Fruit fly (Drosophila melanogaster) whole organism, prepupa: Measurements from ENCODE around the gene CG34328.

Experiments
- Blimp-1 ChIP-seq: fragments of 200-800 bp; sonication (Bioruptor generic); optimal IDR thresholded peaks from 3 replicates; lab custom pipeline; 2017; ENCODE audit warnings: missing biosample characterization, missing genetic modification characterization, mild to moderate bottlenecking, moderate library complexity, missing genetic modification reagents
- CG10631 ChIP-seq: fragments of 200-800 bp; sonication (Bioruptor generic); optimal IDR thresholded peaks from 2 replicates; lab custom pipeline; 2016; ENCODE audit warnings: missing biosample characterization, missing genetic modification characterization
- CG11294 ChIP-seq: fragments of 200-800 bp; sonication (Bioruptor generic); IDR thresholded peaks from 2 replicates; pipeline ENCODE4 v1.3.6; 2022; ENCODE audit warnings: missing biosample characterization, missing genetic modification characterization
- CG3032 ChIP-seq: fragments of 200-800 bp; optimal IDR thresholded peaks from 2 replicates; lab custom pipeline; 2019; ENCODE audit warnings: missing biosample characterization, mild to moderate bottlenecking, missing genetic modification characterization, moderate library complexity
- CG3919 ChIP-seq: fragments of 200-800 bp; sonication (Bioruptor generic); optimal IDR thresholded peaks from 3 replicates; lab custom pipeline; 2016; ENCODE audit warnings: missing biosample characterization, missing genetic modification characterization
- CG6163 ChIP-seq: fragments of 200-800 bp; sonication (Bioruptor generic); IDR thresholded peaks from 3 replicates; pipeline ENCODE4 v1.3.6; 2022; ENCODE audit warnings: missing biosample characterization, missing genetic modification characterization
- CG6276 ChIP-seq: fragments of 200-800 bp; sonication (Bioruptor generic); optimal IDR thresholded peaks from 2 replicates; lab custom pipeline; 2017; ENCODE audit warnings: missing biosample characterization, mild to moderate bottlenecking, missing genetic modification characterization
- CG6854 ChIP-seq: fragments of 200-800 bp; sonication (Bioruptor generic); optimal IDR thresholded peaks from 2 replicates; lab custom pipeline; 2017; ENCODE audit warnings: missing biosample characterization, mild to moderate bottlenecking, missing genetic modification characterization
- CG9139 ChIP-seq: fragments of 200-800 bp; sonication (Bioruptor generic); optimal IDR thresholded peaks from 3 replicates; lab custom pipeline; 2017; ENCODE audit warnings: missing biosample characterization, mild to moderate bottlenecking, missing genetic modification characterization
- Eip78C ChIP-seq: fragments of 200-800 bp; sonication (Bioruptor generic); peaks from one replicate; lab custom pipeline; 2016; ENCODE audit warnings: missing biosample characterization, missing genetic modification characterization
- Sox102F ChIP-seq: fragments of 200-800 bp; sonication (Bioruptor generic); optimal IDR thresholded peaks from 2 replicates; lab custom pipeline; 2016; ENCODE audit warnings: missing biosample characterization, mild to moderate bottlenecking, missing genetic modification characterization
- Sox14 ChIP-seq: fragments of 200-800 bp; sonication (Bioruptor generic); optimal IDR thresholded peaks from 3 replicates; lab custom pipeline; 2016; ENCODE audit warnings: missing biosample characterization, missing genetic modification characterization
- cyc ChIP-seq: fragments of 200-800 bp; sonication (Bioruptor generic); optimal IDR thresholded peaks from 3 replicates; lab custom pipeline; 2016; ENCODE audit warnings: missing biosample characterization, missing genetic modification characterization
- dac ChIP-seq: fragments of 200-800 bp; sonication (Bioruptor generic); optimal IDR thresholded peaks from 2 replicates; lab custom pipeline; 2017; ENCODE audit warnings: missing biosample characterization, mild to moderate bottlenecking, missing genetic modification characterization
- eg ChIP-seq: fragments of 200-800 bp; sonication (Bioruptor generic); IDR thresholded peaks from 3 replicates; pipeline ENCODE4 v1.3.6; 2022; ENCODE audit warnings: missing biosample characterization, missing genetic modification characterization
- esn ChIP-seq: fragments of 200-800 bp; sonication (Bioruptor generic); optimal IDR thresholded peaks from 2 replicates; lab custom pipeline; 2016; ENCODE audit warnings: missing biosample characterization, mild to moderate bottlenecking, missing genetic modification characterization, moderate library complexity
- fkh ChIP-seq: fragments of 200-800 bp; sonication (Bioruptor generic); optimal IDR thresholded peaks from 3 replicates; lab custom pipeline; 2017; ENCODE audit warnings: missing biosample characterization, mild to moderate bottlenecking, missing genetic modification characterization, moderate library complexity
- pdm3 ChIP-seq: fragments of 200-800 bp; sonication (Bioruptor generic); optimal IDR thresholded peaks from 3 replicates; lab custom pipeline; 2016; ENCODE audit warnings: missing biosample characterization, missing genetic modification characterization
- ss ChIP-seq, 2 experiments: fragments of 200-800 bp; sonication (Bioruptor generic); optimal IDR thresholded peaks; 2 replicates in 1 of 2; 3 replicates in 1 of 2; lab custom pipeline; 2017 to 2018; ENCODE audit warnings: mild to moderate bottlenecking in 2 of 2, missing biosample characterization in 2 of 2, missing genetic modification characterization in 2 of 2, moderate library complexity in 1 of 2
- svp ChIP-seq: fragments of 200-800 bp; sonication (Bioruptor generic); peaks from one replicate; lab custom pipeline; 2016; ENCODE audit warnings: missing biosample characterization, missing genetic modification characterization
- topi ChIP-seq: fragments of 200-800 bp; sonication (Bioruptor generic); optimal IDR thresholded peaks from 3 replicates; lab custom pipeline; 2016; ENCODE audit warnings: missing biosample characterization, missing genetic modification characterization
- vri ChIP-seq: fragments of 200-800 bp; sonication (Bioruptor generic); optimal IDR thresholded peaks from 3 replicates; lab custom pipeline; 2016; ENCODE audit warnings: missing biosample characterization, mild to moderate bottlenecking, missing genetic modification characterization

Gene CG34328

DNA sequence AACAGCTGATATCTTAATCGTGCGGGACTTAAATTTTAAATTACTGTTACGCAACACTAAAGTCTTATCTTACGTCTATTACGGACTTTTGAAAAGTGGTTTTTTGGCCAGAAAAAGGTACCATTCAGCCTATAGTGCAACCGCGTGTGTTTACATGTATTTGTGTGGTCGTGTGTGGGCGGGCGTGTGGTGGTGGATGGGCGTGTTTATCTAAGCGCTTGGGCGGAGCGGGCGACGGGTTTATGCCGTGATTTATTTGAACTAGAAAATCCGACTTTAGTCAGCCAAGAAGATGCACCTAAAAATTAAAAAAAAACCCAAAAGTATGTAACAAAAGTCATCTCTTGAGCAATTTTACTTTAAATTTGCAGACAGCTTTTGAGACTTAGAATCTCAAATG lies 36.4 kb downstream of the CG34328 start:
- TF ChIP-seq Eip78C (GFP tag; lab: Kevin White, UChicago) (no peak), fkh (GFP tag; lab: Kevin White, UChicago) (peak; percentile 87)

dm6 chrX:18358352-18358931 lies 41.4 kb downstream of the CG34328 start, which contains the start of gene CG6106:
Gene CG6106 (plus strand): TSS chrX:18358881.
- no peak for TF ChIP-seq CG3032 (tag; lab: Kevin White, UChicago)
- no peak for TF ChIP-seq Sox102F
- TF ChIP-seq CG9139 (GFP tag; lab: Kevin White, UChicago): no peak
- 0 out of 3 replicates have a peak, but pooled peaks have one; percentile 11 for TF ChIP-seq eg

DNA sequence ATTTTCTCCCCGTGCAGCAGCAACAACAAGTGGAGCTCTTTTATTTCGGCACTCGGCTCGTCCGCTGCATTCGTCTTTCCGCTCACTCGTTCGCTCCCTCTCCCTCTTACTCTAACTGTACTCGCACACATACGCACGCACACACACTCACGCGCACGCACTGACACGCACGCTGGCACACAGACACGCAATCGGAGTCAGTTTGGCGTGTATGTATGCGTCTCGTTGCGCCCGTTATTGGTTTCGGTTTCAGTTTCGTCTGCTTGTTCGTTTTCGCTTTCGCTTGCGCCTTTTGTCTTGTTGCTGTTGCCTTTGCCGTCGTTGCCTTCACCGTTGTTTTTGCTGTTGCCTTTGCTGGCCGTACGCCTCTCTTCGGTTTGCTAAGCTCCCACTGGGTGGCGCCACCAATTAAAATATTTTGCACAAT lies 42.1 kb downstream of the CG34328 start:
- TF ChIP-seq CG6854 (GFP tag; lab: Kevin White, UChicago): peak; percentile 41
- TF ChIP-seq cyc (GFP tag; lab: Kevin White, UChicago): peak; percentile 18
- peak; percentile 56 for TF ChIP-seq Eip78C (GFP tag; lab: Kevin White, UChicago)
- no peak for TF ChIP-seq vri (GFP tag; lab: Kevin White, UChicago)
- peak; percentile 37 for TF ChIP-seq topi
- TF ChIP-seq svp (GFP tag; lab: Kevin White, UChicago): peak; percentile 64
- TF ChIP-seq CG6163: 0 out of 3 replicates have a peak, but pooled peaks have one; percentile 43
- TF ChIP-seq CG11294 (GFP tag; lab: Robert Waterston, UW): no peak
- peak; percentile 17 for TF ChIP-seq dac (GFP tag; lab: Kevin White, UChicago)
- TF ChIP-seq CG6276: no peak
- TF ChIP-seq Blimp-1 (GFP tag; lab: Kevin White, UChicago): peak; percentile 95
- peak; percentile 8 for TF ChIP-seq Sox14 (GFP tag; lab: Kevin White, UChicago)
- no peak for TF ChIP-seq CG3919
- TF ChIP-seq ss (GFP tag; optimal IDR thresholded peaks at IDR 0.05; lab: Kevin White, UChicago): peak; percentile 11 to 20
- no peak for TF ChIP-seq CG10631
- peak; percentile 7 for TF ChIP-seq Sox102F
- TF ChIP-seq esn: no peak

dm6 chrX:18356141-18356600 lies 43.7 kb downstream of the CG34328 start, which contains the start of gene kairos:
Gene kairos (minus strand): TSS chrX:18356191.
- TF ChIP-seq Eip78C (GFP tag; lab: Kevin White, UChicago): peak; percentile 59
- TF ChIP-seq eg: peak; percentile 12; the same call in 1 of the 3 replicates
- TF ChIP-seq CG6163: 0 out of 3 replicates have a peak, but pooled peaks have one; percentile 12
- TF ChIP-seq cyc (GFP tag; lab: Kevin White, UChicago): no peak
- TF ChIP-seq, all 60 proteins: peak for 3

DNA sequence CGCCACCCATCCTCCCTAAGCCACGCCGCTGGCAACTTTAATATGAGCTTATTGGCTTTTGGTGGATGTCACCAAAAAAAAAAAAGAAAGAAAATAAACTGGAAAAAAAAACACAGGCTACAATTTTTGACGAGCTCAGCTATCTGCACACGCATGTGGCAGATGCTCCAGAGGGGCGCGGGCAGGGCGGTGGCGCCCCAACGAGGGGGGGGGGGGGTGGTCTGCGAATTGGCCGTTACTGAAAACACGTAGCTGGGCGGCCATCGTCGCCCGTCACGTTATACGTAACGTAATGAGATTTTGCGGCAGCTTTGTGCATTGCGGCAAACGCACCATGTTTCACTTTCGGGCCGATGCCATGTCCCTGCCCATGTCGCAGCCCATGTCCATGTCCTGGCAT lies 49.3 kb downstream of the CG34328 start:
- TF ChIP-seq vri (GFP tag; lab: Kevin White, UChicago) (no peak), pdm3 (GFP tag; lab: Kevin White, UChicago) (no peak)
